Worm (Caenorhabditis elegans) whole organism, young adult: Measurements from ENCODE around the gene mboa-6.

Experiments used
- B0019.2 ChIP-seq: fragments of 200-800 bp; sonication (Bioruptor generic); conservative IDR thresholded peaks from 2 replicates; pipeline ENCODE4 v1.3.6; 2022; ENCODE audit warnings: missing genetic modification reagents, missing genetic modification characterization, missing compliant biosample characterization
- B0261.1 ChIP-seq: sonication (generic microtip); optimal IDR thresholded peaks from 2 replicates; lab custom pipeline; 2016; ENCODE audit warnings: mild to moderate bottlenecking, missing genetic modification characterization, moderate library complexity, missing compliant biosample characterization
- D2030.7 ChIP-seq: fragments of 200-800 bp; sonication (Bioruptor generic); IDR thresholded peaks from 2 replicates; pipeline ENCODE4 v1.3.6; 2022; ENCODE audit warnings: missing genetic modification reagents, missing genetic modification characterization, missing compliant biosample characterization
- F33H1.4 ChIP-seq: fragments of 200-800 bp; sonication (Bioruptor generic); IDR thresholded peaks from 2 replicates; pipeline ENCODE4 v1.3.6; 2022; ENCODE audit warnings: missing genetic modification reagents, missing genetic modification characterization, missing compliant biosample characterization
- F37B4.10 ChIP-seq: fragments of 200-800 bp; sonication (Bioruptor generic); IDR thresholded peaks from 2 replicates; pipeline ENCODE4 v1.3.6; 2022; ENCODE audit warnings: missing genetic modification characterization, missing compliant biosample characterization
- F39B2.1 ChIP-seq: fragments of 200-800 bp; sonication (Bioruptor generic); IDR thresholded peaks from 2 replicates; pipeline ENCODE4 v1.3.6; 2022; ENCODE audit warnings: missing genetic modification reagents, missing genetic modification characterization, missing compliant biosample characterization
- F52B5.7 ChIP-seq: sonication (generic microtip); optimal IDR thresholded peaks from 2 replicates; lab custom pipeline; 2016; ENCODE audit warnings: mild to moderate bottlenecking, missing genetic modification characterization, missing compliant biosample characterization
- K11D2.4 ChIP-seq: fragments of 200-800 bp; sonication (Bioruptor generic); IDR thresholded peaks from 2 replicates; pipeline ENCODE4 v1.3.6; 2022; ENCODE audit warnings: missing genetic modification reagents, missing genetic modification characterization, missing compliant biosample characterization
- K12H6.12 ChIP-seq: fragments of 200-800 bp; sonication (Bioruptor generic); optimal IDR thresholded peaks from 2 replicates; lab custom pipeline; 2018; ENCODE audit warnings: mild to moderate bottlenecking, missing genetic modification characterization, missing compliant biosample characterization
- Y53G8AR.9 ChIP-seq: fragments of 200-800 bp; sonication (Bioruptor generic); conservative IDR thresholded peaks from 2 replicates; pipeline ENCODE4 v1.3.6; 2022; ENCODE audit warnings: missing genetic modification reagents, missing genetic modification characterization, missing compliant biosample characterization
- ZK185.1 ChIP-seq: sonication (generic microtip); optimal IDR thresholded peaks from 2 replicates; lab custom pipeline; 2016; ENCODE audit warnings: mild to moderate bottlenecking, missing genetic modification characterization, missing compliant biosample characterization; ENCODE audit not compliant: poor library complexity, severe bottlenecking
- ama-1 ChIP-seq, 3 experiments: fragments of 150-350 bp in 1 of 3; sonication (generic microtip) in 2 of 3; optimal IDR thresholded peaks; 2 replicates each; lab custom pipeline; 2014 to 2018; ENCODE audit warnings: missing biosample characterization in 2 of 3, missing genetic modification characterization in 2 of 3, missing genetic modification reagents in 2 of 3
- atf-7 ChIP-seq: sonication (generic microtip); optimal IDR thresholded peaks from 2 replicates; lab custom pipeline; 2017; ENCODE audit warnings: mild to moderate bottlenecking, missing genetic modification characterization, missing compliant biosample characterization
- attf-6 ChIP-seq: fragments of 200-800 bp; sonication (Bioruptor generic); IDR thresholded peaks from 2 replicates; pipeline ENCODE4 v1.3.6; 2022; ENCODE audit warnings: missing genetic modification reagents, missing genetic modification characterization, missing compliant biosample characterization
- cebp-1 ChIP-seq, 2 experiments: fragments of 200-800 bp in 1 of 2; sonication (Bioruptor generic) in 1 of 2; sonication (generic microtip) in 1 of 2; IDR thresholded peaks in 1 of 2; optimal IDR thresholded peaks in 1 of 2; 2 replicates each; pipeline versions ENCODE4 v1.3.6 to Lab custom; 2017 to 2022; ENCODE audit warnings: missing compliant biosample characterization in 2 of 2, missing genetic modification characterization in 2 of 2, mild to moderate bottlenecking in 1 of 2, missing genetic modification reagents in 1 of 2, moderate library complexity in 1 of 2
- cebp-2 ChIP-seq: fragments of 200-800 bp; sonication (Bioruptor generic); IDR thresholded peaks from 2 replicates; pipeline ENCODE4 v1.3.6; 2022; ENCODE audit warnings: missing genetic modification characterization, missing compliant biosample characterization
- ceh-27 ChIP-seq: fragments of 200-800 bp; sonication (Bioruptor generic); optimal IDR thresholded peaks from 2 replicates; lab custom pipeline; 2018; ENCODE audit warnings: mild to moderate bottlenecking, missing genetic modification characterization, moderate library complexity, missing compliant biosample characterization
- ceh-40 ChIP-seq: fragments of 200-800 bp; sonication (Bioruptor generic); IDR thresholded peaks from 2 replicates; pipeline ENCODE4 v1.3.6; 2022; ENCODE audit warnings: missing genetic modification characterization, missing compliant biosample characterization
- dox-1 ChIP-seq: fragments of 200-800 bp; sonication (Bioruptor generic); IDR thresholded peaks from 2 replicates; pipeline ENCODE4 v1.3.6; 2022; ENCODE audit warnings: missing genetic modification reagents, missing genetic modification characterization, missing compliant biosample characterization
- dpl-1 ChIP-seq: fragments of 150-350 bp; optimal IDR thresholded peaks from 2 replicates; lab custom pipeline; 2014; ENCODE audit warnings: missing biosample characterization, missing genetic modification reagents, missing genetic modification characterization
- ekl-4 ChIP-seq: fragments of 200-800 bp; sonication (Bioruptor generic); IDR thresholded peaks from 2 replicates; pipeline ENCODE4 v1.3.6; 2022; ENCODE audit warnings: missing genetic modification reagents, missing genetic modification characterization, missing compliant biosample characterization
- him-1 ChIP-seq: sonication (generic microtip); optimal IDR thresholded peaks from 2 replicates; lab custom pipeline; 2016; ENCODE audit warnings: missing genotype, missing genetic modification reagents, missing genetic modification characterization, missing compliant biosample characterization
- hlh-26 ChIP-seq: fragments of 200-800 bp; sonication (Bioruptor generic); conservative IDR thresholded peaks from 2 replicates; pipeline ENCODE4 v1.3.6; 2022; ENCODE audit warnings: missing genetic modification reagents, missing genetic modification characterization, missing compliant biosample characterization
- hmg-1.2 ChIP-seq: fragments of 200-800 bp; sonication (Bioruptor generic); IDR thresholded peaks from 2 replicates; pipeline ENCODE4 v1.3.6; 2022; ENCODE audit warnings: missing genetic modification reagents, missing genetic modification characterization, missing compliant biosample characterization
- hmg-20 ChIP-seq: fragments of 200-800 bp; sonication (Bioruptor generic); IDR thresholded peaks from 2 replicates; pipeline ENCODE4 v1.3.6; 2022; ENCODE audit warnings: missing genetic modification reagents, missing genetic modification characterization, missing compliant biosample characterization
- hrde-1 ChIP-seq: sonication (generic microtip); optimal IDR thresholded peaks from 2 replicates; lab custom pipeline; 2016; ENCODE audit warnings: missing genetic modification characterization, mild to moderate bottlenecking, missing compliant biosample characterization, moderate library complexity, missing genotype, missing genetic modification reagents, borderline replicate concordance
- let-526 ChIP-seq: fragments of 200-800 bp; sonication (Bioruptor generic); IDR thresholded peaks from 2 replicates; pipeline ENCODE4 v1.3.6; 2022; ENCODE audit warnings: missing genetic modification reagents, missing genetic modification characterization, missing compliant biosample characterization
- lin-26 ChIP-seq: fragments of 200-800 bp; sonication (Bioruptor generic); IDR thresholded peaks from 2 replicates; pipeline ENCODE4 v1.3.6; 2022; ENCODE audit warnings: missing genetic modification reagents, missing genetic modification characterization, missing compliant biosample characterization
- lin-54 ChIP-seq: fragments of 200-800 bp; sonication (Bioruptor generic); optimal IDR thresholded peaks from 2 replicates; lab custom pipeline; 2018; ENCODE audit warnings: mild to moderate bottlenecking, missing genetic modification characterization, missing compliant biosample characterization
- lir-1 ChIP-seq: fragments of 200-800 bp; sonication (Bioruptor generic); conservative IDR thresholded peaks from 2 replicates; pipeline ENCODE4 v1.3.6; 2022; ENCODE audit warnings: missing genetic modification reagents, missing genetic modification characterization, missing compliant biosample characterization
- lsl-1 ChIP-seq: fragments of 200-800 bp; sonication (Bioruptor generic); optimal IDR thresholded peaks from 2 replicates; lab custom pipeline; 2018; ENCODE audit warnings: mild to moderate bottlenecking, missing genetic modification characterization, moderate library complexity, missing compliant biosample characterization
- madf-3 ChIP-seq: fragments of 200-800 bp; sonication (Bioruptor generic); IDR thresholded peaks from 2 replicates; pipeline ENCODE4 v1.3.6; 2022; ENCODE audit warnings: missing genetic modification reagents, missing genetic modification characterization, missing compliant biosample characterization
- mel-28 ChIP-seq: sonication (generic microtip); optimal IDR thresholded peaks from 2 replicates; lab custom pipeline; 2016; ENCODE audit warnings: borderline replicate concordance, mild to moderate bottlenecking, missing genetic modification characterization, missing compliant biosample characterization
- nhr-80 ChIP-seq: sonication (generic microtip); optimal IDR thresholded peaks from 2 replicates; lab custom pipeline; 2016; ENCODE audit warnings: missing genetic modification characterization, missing compliant biosample characterization
- rpc-1 ChIP-seq, 2 experiments: fragments of 150-350 bp in 1 of 2; sonication (generic microtip) in 1 of 2; optimal IDR thresholded peaks; 2 replicates each; lab custom pipeline; 2014 to 2018; ENCODE audit warnings: missing biosample characterization in 1 of 2, missing genetic modification characterization in 1 of 2, missing genetic modification reagents in 1 of 2, missing genotype in 1 of 2
- snpc-1.1 ChIP-seq: sonication (generic microtip); optimal IDR thresholded peaks from 2 replicates; lab custom pipeline; 2017; ENCODE audit warnings: missing genetic modification characterization, mild to moderate bottlenecking, missing compliant biosample characterization, antibody characterized with exemption, moderate library complexity, missing genotype, missing genetic modification reagents; ENCODE audit not compliant: insufficient read depth
- snpc-3.4 ChIP-seq: sonication (generic microtip); optimal IDR thresholded peaks from 2 replicates; lab custom pipeline; 2017; ENCODE audit warnings: missing genetic modification characterization, mild to moderate bottlenecking, missing compliant biosample characterization, antibody characterized with exemption, moderate library complexity, missing genotype, missing genetic modification reagents
- snpc-4 ChIP-seq, 5 experiments: fragments of 150-350 bp in 1 of 5; sonication (generic microtip) in 4 of 5; optimal IDR thresholded peaks; 2 replicates each; lab custom pipeline; 2014 to 2018; ENCODE audit warnings: missing genetic modification characterization in 5 of 5, missing biosample characterization in 3 of 5, antibody characterized with exemption in 2 of 5, mild to moderate bottlenecking in 2 of 5, missing compliant biosample characterization in 2 of 5, missing genotype in 2 of 5, moderate library complexity in 2 of 5, missing genetic modification reagents in 1 of 5
- sptf-2 ChIP-seq: fragments of 200-800 bp; sonication (Bioruptor generic); optimal IDR thresholded peaks from 2 replicates; lab custom pipeline; 2018; ENCODE audit warnings: mild to moderate bottlenecking, missing genetic modification characterization, missing compliant biosample characterization
- tbp1 ChIP-seq: fragments of 200-800 bp; sonication (Bioruptor generic); optimal IDR thresholded peaks from 2 replicates; lab custom pipeline; 2018; ENCODE audit warnings: mild to moderate bottlenecking, missing genetic modification characterization, missing compliant biosample characterization
- tlf-1 ChIP-seq: fragments of 200-800 bp; sonication (Bioruptor generic); optimal IDR thresholded peaks from 2 replicates; lab custom pipeline; 2018; ENCODE audit warnings: mild to moderate bottlenecking, missing genetic modification characterization, missing compliant biosample characterization
- unc-130 ChIP-seq: sonication (generic microtip); optimal IDR thresholded peaks from 2 replicates; lab custom pipeline; 2016; ENCODE audit warnings: missing genetic modification reagents, missing genetic modification characterization, missing compliant biosample characterization
- zim-3 ChIP-seq: sonication (generic microtip); optimal IDR thresholded peaks from 2 replicates; lab custom pipeline; 2017; ENCODE audit warnings: mild to moderate bottlenecking, missing genetic modification characterization, moderate library complexity, missing compliant biosample characterization
- ztf-3 ChIP-seq: fragments of 200-800 bp; sonication (Bioruptor generic); optimal IDR thresholded peaks from 2 replicates; lab custom pipeline; 2018; ENCODE audit warnings: mild to moderate bottlenecking, missing genetic modification characterization, missing compliant biosample characterization

mboa-6 gene

DNA sequence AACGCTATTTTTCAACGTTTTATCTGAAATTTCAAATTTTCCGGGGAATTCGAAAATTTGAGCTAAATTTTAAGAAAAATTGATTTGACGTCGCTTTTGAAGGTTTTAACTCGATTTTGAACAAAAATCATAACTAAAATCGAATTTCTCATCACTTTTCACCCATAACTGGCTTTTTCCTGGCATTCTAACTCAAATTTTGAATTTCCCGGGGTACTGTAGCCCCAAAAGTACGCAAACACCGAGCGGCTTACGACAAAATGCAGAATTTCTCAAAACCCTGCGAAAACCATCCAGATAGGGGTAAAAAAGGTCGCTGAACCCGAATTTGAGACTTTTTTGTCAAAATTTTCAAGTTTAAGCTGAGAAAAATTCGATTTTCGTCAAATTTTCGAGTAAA lies 34.5 kb downstream of the mboa-6 start (continued):
- no peak for TF ChIP-seq him-1
- TF ChIP-seq B0261.1 (tag; lab: Kevin White, UChicago) = no peak
- no peak for TF ChIP-seq rpc-1 (optimal IDR thresholded peaks at IDR 0.05; lab: Kevin White, UChicago)
- TF ChIP-seq rpc-1 (tag; optimal IDR thresholded peaks at IDR 0.05; lab: Kevin White, UChicago) = no peak
- no peak for TF ChIP-seq F39B2.1 (GFP tag; lab: Robert Waterston, UW)
- TF ChIP-seq madf-3 (GFP tag; lab: Robert Waterston, UW) = no peak

ce11 chrIII:1926456-1926855 lies 35.3 kb downstream of the mboa-6 start:
- TF ChIP-seq tlf-1 (GFP tag; lab: Kevin White, UChicago) = peak; percentile 49
- TF ChIP-seq F52B5.7 (tag; lab: Kevin White, UChicago) = no peak
- TF ChIP-seq Y53G8AR.9 (GFP tag; lab: Robert Waterston, UW) = peak; percentile 64; the same call in 1 of the 2 replicates
- TF ChIP-seq zim-3 = no peak
- peak; percentile 51 for TF ChIP-seq tbp1 (GFP tag; lab: Kevin White, UChicago)
- TF ChIP-seq lin-26 (GFP tag; lab: Robert Waterston, UW) = peak; percentile 82
- TF ChIP-seq lin-54 (GFP tag; lab: Kevin White, UChicago) = peak; percentile 41
- TF ChIP-seq K11D2.4 (GFP tag; lab: Robert Waterston, UW) = peak; percentile 95
- TF ChIP-seq mel-28 (tag; lab: Kevin White, UChicago) = no peak
- TF ChIP-seq ZK185.1 (tag; lab: Kevin White, UChicago) = no peak
- TF ChIP-seq dox-1 (GFP tag; lab: Robert Waterston, UW) = peak; percentile 69
- TF ChIP-seq rpc-1 (optimal IDR thresholded peaks at IDR 0.05; lab: Kevin White, UChicago) = no peak
- TF ChIP-seq rpc-1 (tag; optimal IDR thresholded peaks at IDR 0.05; lab: Kevin White, UChicago) = no peak
- TF ChIP-seq cebp-1 (GFP tag; IDR thresholded peaks at IDR 0.05; lab: Robert Waterston, UW) = no peak
- TF ChIP-seq cebp-1 (tag; optimal IDR thresholded peaks at IDR 0.05; lab: Kevin White, UChicago) = peak; percentile 82
- no peak for TF ChIP-seq ama-1 (optimal IDR thresholded peaks at IDR 0.05; lab: Kevin White, UChicago)
- no peak for TF ChIP-seq ama-1 (GFP tag; optimal IDR thresholded peaks at IDR 0.05; lab: Kevin White, UChicago)
- TF ChIP-seq B0019.2 (GFP tag; lab: Robert Waterston, UW) = no peak
- TF ChIP-seq ztf-3 (GFP tag; lab: Kevin White, UChicago) = peak; percentile 72
- peak; percentile 69 for TF ChIP-seq ceh-27 (GFP tag; lab: Kevin White, UChicago)
- TF ChIP-seq hmg-1.2 (GFP tag; lab: Robert Waterston, UW) = peak; percentile 94
- peak; percentile 88 for TF ChIP-seq nhr-80
- TF ChIP-seq F33H1.4 = no peak
- peak; percentile 49 for TF ChIP-seq K12H6.12
- TF ChIP-seq snpc-1.1 = no peak
- peak; percentile 54; the same call in 1 of the 2 replicates for TF ChIP-seq ekl-4
- no peak for TF ChIP-seq hmg-20 (GFP tag; lab: Robert Waterston, UW)
- no peak for TF ChIP-seq dpl-1 (GFP tag; lab: Kevin White, UChicago)
- TF ChIP-seq attf-6 = no peak
- no peak for TF ChIP-seq ceh-40 (GFP tag; lab: Robert Waterston, UW)
- TF ChIP-seq snpc-3.4 = no peak
- no peak for TF ChIP-seq hlh-26
- no peak for TF ChIP-seq unc-130
- no peak for TF ChIP-seq F37B4.10 (GFP tag; lab: Robert Waterston, UW)
- no peak for TF ChIP-seq snpc-4 (GFP tag; optimal IDR thresholded peaks at IDR 0.05; lab: Kevin White, UChicago)
- TF ChIP-seq snpc-4 (tag; optimal IDR thresholded peaks at IDR 0.05; lab: Kevin White, UChicago) = peak in 2 of 4 experiments; percentile 54 to 58
- TF ChIP-seq lsl-1 (GFP tag; lab: Kevin White, UChicago) = no peak
- no peak for TF ChIP-seq D2030.7 (GFP tag; lab: Robert Waterston, UW)
- TF ChIP-seq lir-1 = 0 out of 2 replicates have a peak, but pooled peaks have one; percentile 12
- TF ChIP-seq sptf-2 (GFP tag; lab: Kevin White, UChicago) = no peak
- TF ChIP-seq let-526 (GFP tag; lab: Robert Waterston, UW) = 0 out of 2 replicates have a peak, but pooled peaks have one; percentile 34
- TF ChIP-seq hrde-1 (tag; lab: Kevin White, UChicago) = no peak
- TF ChIP-seq atf-7 (tag; lab: Kevin White, UChicago) = peak; percentile 86
- no peak for TF ChIP-seq cebp-2
